Worm (Caenorhabditis elegans) whole organism, late embryonic: ENCODE data around the gene F59B2.3.
"Not testable (repeated sequence)": the region's sequence is repeated elsewhere in the genome, so short reads cannot be mapped to it uniquely, and the experiment has no call there.

Experiments
- T23F11.4 ChIP-seq: fragments of 200-800 bp; sonication (Bioruptor generic); optimal IDR thresholded peaks from 2 replicates; lab custom pipeline; 2018; ENCODE audit warnings: mild to moderate bottlenecking, missing genetic modification characterization, missing compliant biosample characterization
- Y22D7AL.16 ChIP-seq: sonication (generic microtip); optimal IDR thresholded peaks from 2 replicates; lab custom pipeline; 2016; ENCODE audit warnings: missing genetic modification characterization, missing compliant biosample characterization
- ceh-18 ChIP-seq: sonication (generic microtip); optimal IDR thresholded peaks from 2 replicates; lab custom pipeline; 2016; ENCODE audit warnings: missing genetic modification characterization, missing compliant biosample characterization
- ceh-2 ChIP-seq: sonication (generic microtip); optimal IDR thresholded peaks from 2 replicates; lab custom pipeline; 2016; ENCODE audit warnings: missing genotype, missing genetic modification characterization, missing compliant biosample characterization
- ceh-30 ChIP-seq: fragments of 150-350 bp; optimal IDR thresholded peaks from 2 replicates; lab custom pipeline; 2014; ENCODE audit warnings: missing biosample characterization, missing genetic modification characterization
- ceh-31 ChIP-seq: sonication (generic microtip); optimal IDR thresholded peaks from 2 replicates; lab custom pipeline; 2016; ENCODE audit warnings: missing genetic modification characterization, missing compliant biosample characterization
- ceh-48 ChIP-seq: sonication (generic microtip); optimal IDR thresholded peaks from 2 replicates; lab custom pipeline; 2016; ENCODE audit warnings: missing genetic modification characterization, inconsistent platforms, missing compliant biosample characterization
- ceh-6 ChIP-seq: fragments of 200-800 bp; sonication (Bioruptor generic); optimal IDR thresholded peaks from 2 replicates; lab custom pipeline; 2018; ENCODE audit warnings: mild to moderate bottlenecking, missing genetic modification characterization, missing compliant biosample characterization
- ceh-9 ChIP-seq: sonication (generic microtip); optimal IDR thresholded peaks from 2 replicates; lab custom pipeline; 2016; ENCODE audit warnings: mild to moderate bottlenecking, missing genetic modification characterization, inconsistent platforms, missing compliant biosample characterization
- dve-1 ChIP-seq: sonication (generic microtip); optimal IDR thresholded peaks from 2 replicates; lab custom pipeline; 2017; ENCODE audit warnings: antibody characterized with exemption, mild to moderate bottlenecking, missing genetic modification characterization, missing compliant biosample characterization
- elt-2 ChIP-seq: sonication (generic microtip); optimal IDR thresholded peaks from 2 replicates; lab custom pipeline; 2016; ENCODE audit warnings: missing genetic modification reagents, missing genetic modification characterization, missing compliant biosample characterization
- ets-4 ChIP-seq: sonication (generic microtip); optimal IDR thresholded peaks from 2 replicates; lab custom pipeline; 2016; ENCODE audit warnings: missing genetic modification characterization, missing compliant biosample characterization
- eyg-1 ChIP-seq: sonication (generic microtip); optimal IDR thresholded peaks from 2 replicates; lab custom pipeline; 2016; ENCODE audit warnings: missing genotype, missing genetic modification characterization, missing compliant biosample characterization
- fkh-6 ChIP-seq: sonication (generic microtip); optimal IDR thresholded peaks from 2 replicates; lab custom pipeline; 2016; ENCODE audit warnings: missing genetic modification characterization, missing compliant biosample characterization
- gmeb-2 ChIP-seq: sonication (generic microtip); optimal IDR thresholded peaks from 2 replicates; lab custom pipeline; 2016; ENCODE audit warnings: missing genetic modification characterization, inconsistent platforms, missing compliant biosample characterization
- hlh-15 ChIP-seq: sonication (generic microtip); optimal IDR thresholded peaks from 2 replicates; lab custom pipeline; 2016; ENCODE audit warnings: missing genetic modification characterization, missing compliant biosample characterization
- hlh-30 ChIP-seq: sonication (generic microtip); optimal IDR thresholded peaks from 2 replicates; lab custom pipeline; 2017; ENCODE audit warnings: antibody characterized with exemption, missing genetic modification characterization, missing compliant biosample characterization; ENCODE audit not compliant: insufficient read depth
- lim-6 ChIP-seq: sonication (generic microtip); optimal IDR thresholded peaks from 2 replicates; lab custom pipeline; 2016; ENCODE audit warnings: missing genetic modification characterization, missing compliant biosample characterization
- nfya-1 ChIP-seq: sonication (generic microtip); optimal IDR thresholded peaks from 2 replicates; lab custom pipeline; 2017; ENCODE audit warnings: missing genetic modification characterization, mild to moderate bottlenecking, missing compliant biosample characterization, antibody characterized with exemption, moderate library complexity
- odd-2 ChIP-seq: sonication (generic microtip); optimal IDR thresholded peaks from 2 replicates; lab custom pipeline; 2017; ENCODE audit warnings: antibody characterized with exemption, mild to moderate bottlenecking, missing genetic modification characterization, missing compliant biosample characterization
- pag-3 ChIP-seq: sonication (generic microtip); optimal IDR thresholded peaks from 2 replicates; lab custom pipeline; 2016; ENCODE audit warnings: missing compliant biosample characterization, missing genetic modification characterization, borderline replicate concordance
- pax-1 ChIP-seq: fragments of 150-350 bp; optimal IDR thresholded peaks from 2 replicates; lab custom pipeline; 2014; ENCODE audit warnings: missing biosample characterization, missing genetic modification characterization
- pros-1 ChIP-seq: fragments of 150-350 bp; optimal IDR thresholded peaks from 2 replicates; lab custom pipeline; 2014; ENCODE audit warnings: missing biosample characterization, missing genetic modification reagents, missing genetic modification characterization
- ref-2 ChIP-seq: sonication (generic microtip); optimal IDR thresholded peaks from 2 replicates; lab custom pipeline; 2016; ENCODE audit warnings: missing genetic modification characterization, missing compliant biosample characterization
- rnt-1 ChIP-seq: sonication (generic microtip); optimal IDR thresholded peaks from 2 replicates; lab custom pipeline; 2016; ENCODE audit warnings: missing genetic modification characterization, missing compliant biosample characterization
- sox-4 ChIP-seq: sonication (generic microtip); optimal IDR thresholded peaks from 2 replicates; lab custom pipeline; 2017; ENCODE audit warnings: mild to moderate bottlenecking, missing genetic modification characterization, inconsistent platforms, missing compliant biosample characterization
- syd-9 ChIP-seq: sonication (generic microtip); optimal IDR thresholded peaks from 2 replicates; lab custom pipeline; 2016; ENCODE audit warnings: mild to moderate bottlenecking, missing genetic modification characterization, moderate library complexity, missing compliant biosample characterization
- tbx-2 ChIP-seq: sonication (generic microtip); optimal IDR thresholded peaks from 2 replicates; lab custom pipeline; 2016; ENCODE audit warnings: missing genetic modification characterization, missing compliant biosample characterization
- unc-42 ChIP-seq: sonication (generic microtip); optimal IDR thresholded peaks from 2 replicates; lab custom pipeline; 2016; ENCODE audit warnings: missing genotype, missing genetic modification characterization, missing compliant biosample characterization
- unc-55 ChIP-seq: sonication (generic microtip); optimal IDR thresholded peaks from 2 replicates; lab custom pipeline; 2017; ENCODE audit warnings: missing biosample characterization, missing genetic modification reagents, missing genetic modification characterization
- ztf-16 ChIP-seq: sonication (generic microtip); optimal IDR thresholded peaks from 2 replicates; lab custom pipeline; 2017; ENCODE audit warnings: missing genetic modification characterization, missing compliant biosample characterization

The F59B2.3 gene

DNA sequence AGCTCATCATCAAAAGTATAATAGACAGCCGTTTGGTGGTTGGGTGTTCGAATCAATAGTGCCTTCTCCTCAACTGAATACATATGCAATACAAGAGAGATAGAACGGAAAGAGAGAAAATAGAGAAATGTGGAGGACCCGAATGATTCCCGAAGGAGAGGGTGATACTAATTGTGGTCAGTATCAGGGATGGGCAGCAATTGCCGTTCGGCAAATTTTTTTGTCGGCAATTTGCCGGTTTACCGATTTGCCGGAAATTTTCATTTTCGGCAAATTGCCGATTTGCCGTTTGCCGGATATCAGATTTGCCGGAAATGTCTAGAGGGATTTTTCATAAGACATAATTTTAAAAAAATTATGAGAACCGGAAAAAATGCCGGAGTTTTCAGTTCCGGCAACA lies 12.7 kb upstream of the F59B2.3 start, which contains the start of gene F59B2.9:
TSS of gene F59B2.9 (minus strand) at position 101 of the 400 bp plus-strand sequence.
- TF ChIP-seq eyg-1 (tag; lab: Kevin White, UChicago) (no peak), ceh-48 (tag; lab: Kevin White, UChicago) (peak; percentile 9)

DNA sequence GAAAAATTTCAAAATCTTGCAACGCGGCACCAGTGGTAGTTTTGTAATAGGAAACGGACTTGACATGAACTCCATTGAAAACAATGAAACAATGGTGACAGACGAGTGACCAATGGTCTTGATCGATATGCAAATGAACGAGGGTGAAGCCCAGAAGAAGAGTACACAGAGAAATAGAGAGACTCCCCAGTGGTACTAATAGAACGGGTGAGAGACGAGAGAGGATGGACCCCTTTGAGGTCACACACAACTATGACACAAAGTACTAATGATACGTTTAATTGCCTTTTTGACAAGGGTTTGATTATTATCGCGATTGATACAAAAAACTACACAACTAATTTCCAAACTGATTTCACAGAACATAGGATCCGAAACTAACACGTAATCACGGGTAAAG lies 10.5 kb upstream of the F59B2.3 start, which contains the start of gene F59B2.8:
TSS of gene F59B2.8 (minus strand) at position 151 of the 400 bp plus-strand sequence.
- TF ChIP-seq unc-55 (peak; percentile 59), hlh-30 (tag; lab: Kevin White, UChicago) (no peak), ceh-31 (tag; lab: Kevin White, UChicago) (peak; percentile 39), nfya-1 (tag; lab: Kevin White, UChicago) (peak; percentile 27)

DNA sequence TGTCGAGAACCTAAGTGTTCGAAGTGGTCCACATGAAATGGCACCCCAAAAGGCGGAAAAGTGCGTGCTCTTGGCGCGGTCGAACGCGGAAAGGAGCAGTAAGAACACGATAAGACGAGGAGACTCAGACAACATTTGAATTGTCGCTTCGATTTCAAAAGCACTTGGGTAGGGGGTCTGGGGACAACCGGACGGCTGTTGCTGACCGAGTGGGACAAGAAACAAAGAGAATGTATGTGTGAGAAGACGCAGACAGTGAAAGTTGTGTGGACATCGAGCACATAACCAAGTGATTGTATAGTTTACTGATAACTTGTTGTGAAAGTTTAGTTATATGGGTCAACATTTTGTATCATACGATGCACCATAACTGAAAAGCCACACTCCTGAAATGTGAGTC lies 7.6 kb upstream of the F59B2.3 start:
- TF ChIP-seq fkh-6 (tag; lab: Kevin White, UChicago) (no peak), pax-1 (tag; lab: Kevin White, UChicago) (no peak), elt-2 (tag; lab: Kevin White, UChicago) (peak; percentile 39), ceh-18 (tag; lab: Kevin White, UChicago) (peak; percentile 25), syd-9 (peak; percentile 87), unc-55 (peak; percentile 85), dve-1 (tag; lab: Kevin White, UChicago) (peak; percentile 8), T23F11.4 (GFP tag; lab: Kevin White, UChicago) (peak; percentile 28), ceh-30 (tag; lab: Kevin White, UChicago) (no peak), ref-2 (tag; lab: Kevin White, UChicago) (peak; percentile 15), tbx-2 (tag; lab: Kevin White, UChicago) (peak; percentile 46), gmeb-2 (no peak), pros-1 (tag; lab: Kevin White, UChicago) (no peak), ceh-2 (tag; lab: Kevin White, UChicago) (no peak)
- TF ChIP-seq, all 69 proteins: peak for 8

DNA sequence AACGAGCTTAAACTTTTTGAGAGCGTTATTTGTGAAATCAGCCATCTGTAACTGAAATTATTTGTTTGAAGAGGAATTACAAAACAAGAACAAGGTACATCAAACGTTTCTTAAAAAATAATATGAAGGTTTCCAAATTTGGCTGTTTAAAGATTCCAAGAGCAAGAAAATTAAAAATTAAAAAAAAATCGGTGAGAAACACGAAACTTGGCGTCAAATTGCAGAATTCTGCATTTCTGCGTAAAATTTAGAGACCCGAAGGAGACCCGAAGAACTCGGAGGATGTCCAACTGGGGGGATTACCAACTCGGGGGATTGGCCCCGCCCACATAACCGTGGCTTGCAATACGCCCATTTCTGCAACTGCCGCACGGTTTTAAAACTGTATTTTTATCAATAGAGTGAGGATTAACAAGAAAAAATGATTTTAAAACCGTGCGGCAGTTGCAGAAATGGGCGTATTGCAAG lies 6.4 kb upstream of the F59B2.3 start, which contains the start of gene rab-6.1:
TSS of gene rab-6.1 (minus strand) at position 51 of the 468 bp plus-strand sequence.
- not testable (repeated sequence) for TF ChIP-seq lim-6, Y22D7AL.16, ets-4 (tag; lab: Kevin White, UChicago)
- TF ChIP-seq, all 69 proteins: peak for 0; not testable (repeated sequence) for 69

DNA sequence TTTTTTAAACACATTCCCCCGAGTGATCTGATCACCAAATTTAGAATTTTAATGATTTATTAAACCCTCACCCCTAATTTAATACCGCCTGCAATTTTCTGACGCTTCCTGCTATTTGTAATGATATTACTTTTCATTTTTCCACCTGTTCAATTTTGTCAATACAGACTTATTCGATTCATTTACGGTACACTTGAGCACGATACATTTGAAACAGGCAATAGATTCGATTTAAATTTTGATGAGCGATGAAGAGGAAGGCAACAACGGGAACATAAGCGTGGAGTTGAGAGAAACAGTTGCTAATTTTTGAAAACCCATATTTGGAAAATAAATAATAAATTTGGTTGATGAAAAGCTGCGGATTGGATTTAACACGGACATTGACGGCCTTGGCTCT lies 5.1 kb upstream of the F59B2.3 start:
- no peak for TF ChIP-seq pros-1 (tag; lab: Kevin White, UChicago)
- TF ChIP-seq ceh-9 (tag; lab: Kevin White, UChicago), result no peak
- TF ChIP-seq unc-42, result no peak
- no peak for TF ChIP-seq ceh-30 (tag; lab: Kevin White, UChicago)
- no peak for TF ChIP-seq syd-9
- TF ChIP-seq odd-2, result no peak
- no peak for TF ChIP-seq Y22D7AL.16 (tag; lab: Kevin White, UChicago)
- no peak for TF ChIP-seq sox-4 (tag; lab: Kevin White, UChicago)

DNA sequence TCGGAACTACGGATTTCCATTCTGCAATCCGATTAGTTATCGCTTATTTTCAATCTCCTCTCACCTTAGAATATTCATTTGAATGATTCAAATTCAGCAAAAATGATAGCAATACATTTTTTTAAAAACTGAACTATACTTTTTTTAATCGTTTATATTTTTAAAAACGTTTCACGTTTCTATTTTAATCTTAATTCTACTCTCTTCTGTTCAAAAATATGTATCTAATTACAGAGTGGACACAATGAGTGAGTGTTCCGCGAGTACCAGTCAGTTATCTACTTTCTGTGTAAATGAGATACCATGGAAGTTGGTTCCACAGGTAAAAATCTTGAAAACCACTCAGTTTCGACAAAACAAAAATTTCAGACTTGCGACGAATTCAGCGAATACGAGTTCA lies 3.0 kb upstream of the F59B2.3 start, which contains the start of the genes F59B2.15 and zif-1:
TSS of gene F59B2.15 (minus strand) at position 101 of the 400 bp plus-strand sequence.
TSS of gene zif-1 (plus strand) at position 235 of the 400 bp plus-strand sequence.
- TF ChIP-seq ztf-16 (tag; lab: Kevin White, UChicago) (no peak), rnt-1 (tag; lab: Kevin White, UChicago) (no peak), sox-4 (tag; lab: Kevin White, UChicago) (no peak), ceh-6 (GFP tag; lab: Kevin White, UChicago) (no peak), hlh-15 (no peak), pag-3 (tag; lab: Kevin White, UChicago) (no peak)
